Fruit fly (Drosophila melanogaster): Measurements from ENCODE around the gene ssp5.

DNA sequence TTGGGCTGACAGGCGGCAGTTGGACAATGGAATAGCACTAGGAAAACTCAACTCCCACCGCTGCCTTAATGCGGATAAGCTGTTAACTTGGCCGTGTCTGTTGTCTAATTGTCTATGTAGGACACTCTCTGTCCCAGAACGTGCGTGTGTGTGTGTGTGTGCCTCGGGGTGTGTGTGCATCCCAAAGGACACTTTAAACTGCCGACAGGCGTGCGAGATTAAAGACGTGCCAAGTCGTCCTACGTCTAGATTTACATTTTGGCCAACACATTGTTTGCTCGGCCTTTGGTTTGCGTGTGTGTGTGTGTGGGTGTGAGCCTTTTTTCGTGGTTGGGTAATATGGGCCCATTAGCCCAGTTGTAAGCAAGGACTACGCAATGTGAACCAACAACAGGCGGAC, 34.8 kb upstream of the ssp5 start:
- TF ChIP-seq insv (optimal IDR thresholded peaks at IDR 0.05) (no peak), h (optimal IDR thresholded peaks at IDR 0.05) (no peak), Sin3A (optimal IDR thresholded peaks at IDR 0.05) (no peak)
